Fruit fly (Drosophila melanogaster): ENCODE data around the gene Nepl20.

Nepl20 gene

dm6 chr3R:28880066-28880842, at the start of gene Nepl20, which contains the start of gene Nepl19:
TSS of gene Nepl20 (plus strand) at chr3R:28880792.
TSS of gene Nepl19 (minus strand) at chr3R:28880122.
- no peak for TF ChIP-seq CTCF (optimal IDR thresholded peaks at IDR 0.05)
- TF ChIP-seq CG8478 (optimal IDR thresholded peaks at IDR 0.05) = no peak

DNA sequence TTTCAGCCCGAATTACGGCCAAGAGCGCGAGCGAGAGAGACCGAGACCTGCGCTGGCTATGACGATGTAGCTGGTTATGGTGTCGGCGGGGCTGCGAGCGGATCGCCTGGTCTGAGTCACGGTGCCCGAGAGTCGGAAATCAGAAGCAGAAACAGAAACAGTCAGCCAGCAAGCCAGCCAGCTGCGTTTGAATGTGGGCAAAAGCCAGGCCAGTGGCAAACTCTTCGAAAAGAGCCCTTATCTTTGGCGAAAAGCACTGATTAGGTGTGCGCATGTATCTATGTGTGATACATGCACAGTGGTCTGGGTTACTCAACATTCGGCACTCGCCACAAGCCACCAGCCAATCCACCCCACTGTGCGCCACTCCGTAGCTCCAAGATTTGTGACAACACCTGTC, 49.4 kb upstream of the Nepl20 start:
- TF ChIP-seq CG8478 (optimal IDR thresholded peaks at IDR 0.05) (no peak), CTCF (optimal IDR thresholded peaks at IDR 0.05) (no peak)

DNA sequence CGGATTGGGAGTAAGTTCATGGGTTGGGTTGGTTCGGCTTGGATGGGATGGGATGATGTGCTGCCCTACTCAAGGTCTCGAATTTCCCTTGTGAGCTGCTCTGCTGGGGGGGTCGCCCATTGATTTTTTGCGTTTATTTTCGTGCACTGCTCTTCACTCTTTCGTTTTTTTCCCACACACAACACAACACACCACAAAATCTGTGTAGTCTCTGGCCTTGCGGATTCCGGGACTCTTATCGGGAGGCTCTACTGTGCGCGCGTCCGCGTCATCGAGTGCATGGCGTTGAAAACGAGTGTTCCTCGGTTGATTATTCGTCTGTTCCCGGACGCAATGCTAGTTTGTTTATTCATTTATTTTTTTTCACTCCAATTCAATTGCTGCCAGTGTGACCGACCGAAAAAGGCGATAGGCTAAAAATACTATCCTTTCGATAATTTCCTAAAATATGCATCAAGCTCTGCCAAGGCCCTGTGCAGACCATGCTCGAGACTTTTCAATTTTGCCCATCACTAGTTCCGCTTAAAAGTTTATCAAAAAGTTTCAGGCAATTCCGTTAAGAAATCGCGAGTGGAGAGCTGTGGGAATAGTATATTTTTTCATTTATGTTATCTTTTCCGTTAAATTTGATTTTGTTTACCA, 48.8 kb upstream of the Nepl20 start, which contains the start of gene WASp:
TSS of gene WASp (minus strand) at position 399 of the 642 bp plus-strand sequence.
- TF ChIP-seq CG8478 (optimal IDR thresholded peaks at IDR 0.05) (no peak), CTCF (optimal IDR thresholded peaks at IDR 0.05) (peak in 1 of 2 experiments; percentile 24)

DNA sequence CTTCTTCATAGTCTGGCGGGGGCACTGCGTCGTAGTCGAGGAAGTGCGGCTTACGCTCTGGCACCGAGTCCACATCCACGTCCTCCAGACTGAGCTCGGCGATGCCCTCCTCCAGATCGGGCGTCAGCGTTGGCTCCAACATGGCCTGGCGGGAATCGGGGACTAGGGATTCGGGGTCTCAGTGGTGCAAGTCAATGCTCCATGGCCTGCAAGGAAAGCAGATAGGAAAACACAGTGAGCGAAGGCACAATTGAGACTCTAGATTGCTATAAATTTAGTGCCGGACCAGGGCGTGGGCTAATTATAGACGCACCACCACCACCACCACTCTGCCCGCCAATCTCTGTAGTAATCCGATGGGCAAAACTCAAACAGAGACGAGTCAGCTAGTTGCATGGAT, 40.0 kb upstream of the Nepl20 start:
- no peak for TF ChIP-seq CG8478 (optimal IDR thresholded peaks at IDR 0.05)
- TF ChIP-seq CTCF (optimal IDR thresholded peaks at IDR 0.05) = no peak

DNA sequence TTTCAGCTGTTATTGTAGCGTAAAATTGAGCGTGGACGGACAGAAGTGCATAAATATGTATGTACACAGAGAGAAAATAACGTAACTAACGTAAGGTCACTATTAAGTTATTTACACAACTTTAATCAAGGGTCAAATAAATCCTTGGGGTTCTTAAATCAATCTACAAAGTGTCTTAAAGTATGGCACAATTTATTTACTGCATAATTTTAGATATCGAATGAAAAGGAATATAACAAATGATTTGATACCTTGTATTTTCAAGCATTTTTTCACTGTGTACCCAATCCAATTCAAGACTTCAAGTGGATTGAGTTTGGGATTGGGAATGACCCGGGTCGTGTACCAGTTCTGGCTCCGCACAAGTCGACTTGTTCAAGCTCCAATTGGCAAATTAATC, 38.6 kb upstream of the Nepl20 start:
- TF ChIP-seq CG8478 (optimal IDR thresholded peaks at IDR 0.05) (no peak), CTCF (optimal IDR thresholded peaks at IDR 0.05) (no peak)

dm6 chr3R:28842431-28842830, 38.2 kb upstream of the Nepl20 start:
- TF ChIP-seq CG8478 (optimal IDR thresholded peaks at IDR 0.05) (no peak), CTCF (optimal IDR thresholded peaks at IDR 0.05) (no peak)

- TF ChIP-seq CG8478 (optimal IDR thresholded peaks at IDR 0.05) = no peak
- no peak for TF ChIP-seq CTCF (optimal IDR thresholded peaks at IDR 0.05)
These were observed 36.6 kb upstream of the Nepl20 start for dm6 chr3R:28843776-28844610.

DNA sequence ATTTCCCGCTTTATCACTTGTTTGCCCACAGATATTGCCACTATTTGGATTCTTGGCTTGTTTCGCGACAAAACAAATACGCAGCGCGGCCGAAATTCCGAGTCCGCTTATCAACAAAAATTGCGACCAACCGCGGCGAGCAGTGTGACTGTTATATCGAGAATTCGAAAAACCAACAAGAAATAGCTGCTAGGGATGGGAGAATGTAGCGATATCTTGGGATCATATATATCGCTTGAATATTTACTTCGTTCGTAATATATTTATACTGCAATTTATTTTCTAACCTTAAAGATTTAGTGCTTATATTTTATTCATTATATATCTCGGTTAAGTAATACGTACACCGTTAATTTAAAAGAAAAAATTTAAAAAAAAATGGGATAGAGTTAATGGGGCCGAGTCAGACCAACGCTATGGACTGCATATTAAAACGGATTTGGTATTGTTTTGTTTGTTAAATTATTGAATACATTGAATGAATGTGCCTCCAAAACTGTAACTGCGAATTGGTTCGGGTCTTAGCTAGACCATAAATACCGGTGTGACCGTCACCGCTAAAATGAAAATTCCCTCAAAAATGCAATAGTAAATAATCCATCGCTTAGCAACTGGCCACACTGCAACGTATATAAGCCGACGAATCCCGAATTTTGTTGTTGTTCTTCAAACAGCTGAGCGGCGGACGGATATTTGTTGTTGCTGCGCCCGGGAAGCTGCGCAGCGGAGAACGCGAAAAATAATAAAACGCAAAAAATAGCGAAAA, 35.8 kb upstream of the Nepl20 start, which contains the start of the genes Apc and spg:
TSS of gene Apc (minus strand) at position 138 of the 766 bp plus-strand sequence.
TSS of gene spg (plus strand) at position 660 of the 766 bp plus-strand sequence.
- peak; percentile 59 to 63 for TF ChIP-seq CTCF (optimal IDR thresholded peaks at IDR 0.05)
- TF ChIP-seq CG8478 (optimal IDR thresholded peaks at IDR 0.05) = no peak

DNA sequence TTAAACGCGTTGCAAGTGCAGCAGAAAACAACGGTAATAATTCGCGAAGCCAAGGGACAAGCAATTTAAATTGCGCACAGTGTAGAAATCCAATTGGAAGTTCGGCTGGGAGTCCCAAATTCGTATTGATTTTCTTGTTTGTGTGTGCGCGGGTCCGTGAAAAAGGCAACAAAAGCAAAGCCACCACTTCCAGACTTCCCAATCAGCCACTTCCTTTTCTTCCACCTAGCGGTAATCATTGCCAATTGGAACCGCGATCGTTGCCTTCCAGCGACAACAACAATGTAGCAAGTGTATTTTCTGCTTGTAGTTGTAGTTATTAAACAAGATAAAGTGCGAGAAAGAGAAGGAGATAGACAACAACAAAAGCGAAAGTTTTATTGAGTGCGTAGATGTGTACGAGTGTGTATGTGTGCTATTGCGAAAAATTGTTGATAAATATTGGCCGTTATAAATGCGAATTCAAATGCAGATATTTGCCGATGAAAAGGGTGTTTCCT, 35.2 kb upstream of the Nepl20 start:
- no peak for TF ChIP-seq CTCF (optimal IDR thresholded peaks at IDR 0.05)
- TF ChIP-seq CG8478 (optimal IDR thresholded peaks at IDR 0.05) = no peak

DNA sequence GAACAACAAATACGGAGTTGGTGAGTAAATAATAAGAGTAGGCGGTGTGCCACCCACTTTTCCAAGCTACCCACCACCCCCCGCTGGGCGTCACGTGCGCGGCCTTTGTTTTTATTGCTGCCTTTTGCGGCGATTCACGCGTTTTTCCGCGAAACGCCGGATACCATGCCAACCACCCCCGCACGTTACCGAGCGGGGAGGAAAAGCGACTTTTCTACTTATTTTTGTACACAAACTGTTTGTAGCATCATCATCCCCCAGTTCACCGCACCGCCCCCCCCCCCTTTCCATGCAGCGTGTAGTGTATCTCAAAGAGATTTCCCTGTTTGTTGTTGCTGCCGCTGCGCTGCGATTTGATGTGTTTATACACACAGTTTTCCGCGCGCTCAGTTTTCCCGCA, 34.6 kb upstream of the Nepl20 start:
- TF ChIP-seq CG8478 (optimal IDR thresholded peaks at IDR 0.05) (no peak), CTCF (optimal IDR thresholded peaks at IDR 0.05) (no peak)

- no peak for TF ChIP-seq CTCF (optimal IDR thresholded peaks at IDR 0.05)
- no peak for TF ChIP-seq CG8478 (optimal IDR thresholded peaks at IDR 0.05)
These were observed 33.6 kb upstream of the Nepl20 start for dm6 chr3R:28846877-28847529.

- no peak for TF ChIP-seq CTCF (optimal IDR thresholded peaks at IDR 0.05)
- no peak for TF ChIP-seq CG8478 (optimal IDR thresholded peaks at IDR 0.05)
These were observed 32.9 kb upstream of the Nepl20 start for dm6 chr3R:28847547-28848316.
